Worm (Caenorhabditis elegans): Measurements from ENCODE around the gene srbc-55.
"Not testable (repeated sequence)": the region's sequence is repeated elsewhere in the genome, so short reads cannot be mapped to it uniquely, and the experiment has no call there.

The srbc-55 gene

DNA sequence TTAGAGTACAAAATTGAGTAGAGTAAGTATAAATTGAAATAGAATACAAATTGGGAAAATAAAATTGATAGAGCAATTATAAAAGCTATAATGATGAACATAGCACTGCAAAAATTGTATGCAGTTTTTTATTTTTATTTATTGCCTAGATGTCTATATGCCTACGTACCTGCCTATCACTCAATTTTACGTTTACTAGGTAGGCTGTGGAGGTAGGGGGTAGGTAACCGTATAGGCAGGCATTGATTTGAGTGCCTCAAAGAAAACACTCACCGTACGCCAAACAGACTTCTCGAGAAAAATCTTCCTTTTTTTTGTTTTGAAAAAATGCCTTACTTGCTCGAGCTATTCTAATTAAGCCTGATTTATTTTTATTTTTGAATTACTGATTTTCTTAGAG, 1.8 kb upstream of the srbc-55 start, which contains the start of gene srbc-56:
Gene srbc-56, minus strand, starts transcription at position 101 of the 400 bp plus-strand sequence.
- TF ChIP-seq ceh-13 (GFP tag; optimal IDR thresholded peaks at IDR 0.05) (no peak), ceh-36 (tag; optimal IDR thresholded peaks at IDR 0.05) (no peak), tbx-37 (GFP tag; conservative IDR thresholded peaks at IDR 0.05) (no peak), hmg-4 (GFP tag; optimal IDR thresholded peaks at IDR 0.05) (no peak), F13C5.2 (tag; optimal IDR thresholded peaks at IDR 0.05) (no peak), pes-1 (GFP tag; IDR thresholded peaks at IDR 0.05) (no peak), tra-4 (tag; optimal IDR thresholded peaks at IDR 0.05) (no peak), hmbx-1 (tag; optimal IDR thresholded peaks at IDR 0.05) (no peak), tbx-11 (GFP tag; IDR thresholded peaks at IDR 0.05) (no peak), sea-1 (GFP tag; conservative IDR thresholded peaks at IDR 0.05) (no peak), aly-1 (tag; optimal IDR thresholded peaks at IDR 0.05) (no peak), B0310.2 (tag; optimal IDR thresholded peaks at IDR 0.05) (no peak)

DNA sequence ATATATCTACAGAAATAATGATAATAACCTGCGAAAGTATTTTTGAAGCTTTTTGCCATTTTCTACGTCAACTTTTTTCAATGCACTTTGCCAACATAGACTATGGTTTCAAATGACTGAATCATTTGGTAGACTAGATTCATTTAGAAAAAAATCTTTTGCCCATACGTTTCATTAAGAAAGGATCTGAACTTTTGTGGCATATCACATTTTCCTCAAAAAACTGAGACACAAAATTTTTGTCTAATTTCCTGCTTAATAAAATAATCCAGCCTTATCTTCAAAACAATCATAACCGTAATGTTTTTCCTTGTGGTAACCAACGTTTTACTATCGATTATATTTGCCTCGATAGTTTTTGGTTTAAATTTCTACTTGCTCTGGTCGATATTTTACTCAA, 3.7 kb downstream of the srbc-55 start, which contains the start of gene srbc-51:
Gene srbc-51, plus strand, starts transcription at position 301 of the 400 bp plus-strand sequence.
- no peak for TF ChIP-seq ceh-36 (tag; optimal IDR thresholded peaks at IDR 0.05)

DNA sequence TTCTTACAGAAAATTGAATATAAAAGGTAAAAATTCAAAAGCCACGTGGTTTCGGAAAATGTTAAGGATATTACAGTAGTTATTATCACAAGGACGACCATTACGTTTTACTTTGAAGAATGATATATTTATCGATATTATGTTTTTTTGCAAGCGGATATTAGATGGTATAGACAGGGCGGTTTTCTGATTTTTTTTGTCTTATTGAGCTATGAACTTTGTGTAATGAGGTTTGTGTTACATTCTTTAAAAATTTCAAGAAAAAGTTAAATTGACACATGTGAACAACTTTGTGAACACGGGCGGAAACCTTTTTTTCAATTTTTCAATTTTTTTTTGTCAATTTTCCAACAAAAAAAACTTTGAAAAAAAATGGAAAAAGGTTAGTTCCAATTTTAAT, 4.9 kb downstream of the srbc-55 start, which contains the start of gene srbc-50:
Gene srbc-50, minus strand, starts transcription at position 101 of the 400 bp plus-strand sequence.
- no peak for TF ChIP-seq aly-1 (tag; optimal IDR thresholded peaks at IDR 0.05)
- no peak for TF ChIP-seq ets-7 (tag; optimal IDR thresholded peaks at IDR 0.05)
- no peak for TF ChIP-seq hnd-1 (tag; optimal IDR thresholded peaks at IDR 0.05)
- TF ChIP-seq B0310.2 (tag; optimal IDR thresholded peaks at IDR 0.05): no peak
- no peak for TF ChIP-seq hmbx-1 (tag; optimal IDR thresholded peaks at IDR 0.05)

DNA sequence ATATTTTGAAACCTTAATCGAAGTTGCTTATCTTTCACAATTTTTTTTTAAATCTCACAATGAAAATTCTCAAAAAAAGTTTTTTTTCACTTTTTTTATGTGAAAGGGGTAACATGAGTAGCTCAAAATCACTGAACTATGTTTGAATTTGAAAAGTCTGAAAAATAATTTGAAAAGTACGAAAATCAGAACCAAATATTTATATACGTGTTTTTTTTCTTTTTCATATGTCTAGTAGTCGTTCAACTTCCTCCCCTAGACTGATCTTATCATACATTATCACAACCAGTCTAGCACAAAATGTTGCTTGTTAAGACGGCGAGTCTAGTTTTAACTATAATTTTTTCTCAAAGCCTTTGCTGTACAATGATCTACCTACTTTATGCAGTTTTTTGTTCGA, 8.4 kb downstream of the srbc-55 start, which contains the start of gene srbc-49:
Gene srbc-49, plus strand, starts transcription at position 301 of the 400 bp plus-strand sequence.
- TF ChIP-seq scrt-1 (GFP tag; IDR thresholded peaks at IDR 0.05) (no peak), aly-1 (tag; optimal IDR thresholded peaks at IDR 0.05) (no peak)

DNA sequence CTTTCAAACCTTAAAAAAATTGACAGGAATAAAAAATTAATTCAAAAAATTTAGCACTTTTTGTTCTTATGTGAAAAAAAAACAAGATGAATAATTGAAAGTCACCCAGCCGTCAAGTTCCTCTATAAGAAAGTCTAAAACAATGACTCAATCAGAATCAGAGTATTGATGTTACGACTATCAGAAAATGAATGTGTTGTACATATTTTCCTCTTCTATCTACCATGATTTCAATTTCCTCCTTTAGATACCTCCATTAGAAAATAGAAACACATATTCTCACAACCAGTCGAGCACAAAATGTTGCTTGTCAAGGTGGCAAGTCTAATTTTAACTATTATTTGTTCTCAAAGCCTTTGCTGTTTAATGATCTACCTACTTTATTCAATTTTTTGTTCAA, 9.8 kb downstream of the srbc-55 start, which contains the start of gene srbc-48:
Gene srbc-48, plus strand, starts transcription at position 301 of the 400 bp plus-strand sequence.
- no peak for TF ChIP-seq tbx-11 (GFP tag; IDR thresholded peaks at IDR 0.05)
- no peak for TF ChIP-seq F13C5.2 (tag; optimal IDR thresholded peaks at IDR 0.05)
- TF ChIP-seq B0310.2 (tag; optimal IDR thresholded peaks at IDR 0.05): no peak
- no peak for TF ChIP-seq pes-1 (GFP tag; IDR thresholded peaks at IDR 0.05)
- TF ChIP-seq sea-1 (GFP tag; conservative IDR thresholded peaks at IDR 0.05): no peak
- TF ChIP-seq tbx-37 (GFP tag; conservative IDR thresholded peaks at IDR 0.05): no peak
- TF ChIP-seq scrt-1 (GFP tag; IDR thresholded peaks at IDR 0.05): no peak
- no peak for TF ChIP-seq ceh-13 (GFP tag; optimal IDR thresholded peaks at IDR 0.05)
- no peak for TF ChIP-seq hnd-1 (tag; optimal IDR thresholded peaks at IDR 0.05)
- no peak for TF ChIP-seq hmbx-1 (tag; optimal IDR thresholded peaks at IDR 0.05)
- TF ChIP-seq ama-1 (optimal IDR thresholded peaks at IDR 0.05): no peak
- no peak for TF ChIP-seq flt-1 (GFP tag; IDR thresholded peaks at IDR 0.05)
- TF ChIP-seq ets-7 (tag; optimal IDR thresholded peaks at IDR 0.05): no peak
- no peak for TF ChIP-seq tra-4 (tag; optimal IDR thresholded peaks at IDR 0.05)
- TF ChIP-seq aly-1 (tag; optimal IDR thresholded peaks at IDR 0.05): no peak

DNA sequence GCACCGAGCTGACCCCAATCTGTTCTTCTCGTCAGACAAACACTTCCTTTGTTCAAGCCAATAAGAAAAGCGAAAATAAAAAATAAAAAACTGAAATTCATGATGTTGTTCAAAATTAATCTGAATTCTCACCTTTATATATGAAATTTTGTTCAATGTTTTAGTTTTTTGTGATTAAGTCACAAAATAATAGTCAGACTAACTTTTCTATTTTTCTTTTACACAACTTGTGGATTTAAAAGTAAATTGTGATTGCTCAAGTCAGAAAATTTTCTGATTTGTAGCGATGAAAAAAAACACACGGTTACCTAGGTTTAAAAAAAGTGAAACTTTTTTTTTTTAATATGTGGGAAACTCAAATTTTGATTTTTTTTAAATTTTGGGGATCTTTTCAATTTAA, 12.1 kb downstream of the srbc-55 start, which contains the start of gene abf-3:
Gene abf-3, minus strand, starts transcription at position 101 of the 400 bp plus-strand sequence.
- TF ChIP-seq tbx-11 (GFP tag; IDR thresholded peaks at IDR 0.05): no peak
- no peak for TF ChIP-seq sea-1 (GFP tag; conservative IDR thresholded peaks at IDR 0.05)
- TF ChIP-seq hmg-4 (GFP tag; optimal IDR thresholded peaks at IDR 0.05): no peak
- TF ChIP-seq ceh-13 (GFP tag; optimal IDR thresholded peaks at IDR 0.05): no peak
- TF ChIP-seq tbx-37 (GFP tag; conservative IDR thresholded peaks at IDR 0.05): no peak
- TF ChIP-seq ceh-36 (tag; optimal IDR thresholded peaks at IDR 0.05): no peak
- no peak for TF ChIP-seq flt-1 (GFP tag; IDR thresholded peaks at IDR 0.05)

DNA sequence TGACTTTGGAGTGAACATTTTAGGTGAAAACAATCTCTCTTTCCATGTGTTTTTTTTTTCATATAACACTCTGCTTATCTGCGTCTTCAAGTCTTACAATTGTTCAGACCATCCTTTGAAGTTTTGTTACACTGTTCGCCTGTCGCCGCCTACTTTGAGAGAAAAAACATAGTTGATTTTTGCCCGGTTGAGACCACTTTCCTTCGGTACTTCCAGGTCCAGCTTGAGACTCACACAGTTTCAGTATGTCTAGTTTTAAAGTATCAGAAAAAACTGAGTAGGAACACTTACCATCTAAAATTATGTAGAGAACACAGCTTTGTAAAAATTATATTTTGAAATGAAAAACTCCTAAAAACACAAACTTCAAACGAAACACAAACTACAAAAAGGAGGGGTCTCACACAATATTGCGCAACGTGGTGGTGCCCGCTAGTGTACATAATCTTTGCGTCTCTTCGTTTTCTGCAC, 13.8 kb downstream of the srbc-55 start, which contains the start of the genes fbxa-69 and F54B8.4:
Gene fbxa-69, minus strand, starts transcription at position 10 of the 471 bp plus-strand sequence.
Gene F54B8.4, plus strand, starts transcription at position 421 of the 471 bp plus-strand sequence.
- no peak for TF ChIP-seq ceh-13 (GFP tag; optimal IDR thresholded peaks at IDR 0.05)
- TF ChIP-seq flt-1 (GFP tag; IDR thresholded peaks at IDR 0.05): no peak
- no peak for TF ChIP-seq tra-4 (tag; optimal IDR thresholded peaks at IDR 0.05)
- TF ChIP-seq ets-7 (tag; optimal IDR thresholded peaks at IDR 0.05): no peak
- no peak for TF ChIP-seq hmbx-1 (tag; optimal IDR thresholded peaks at IDR 0.05)
- TF ChIP-seq ceh-36 (tag; optimal IDR thresholded peaks at IDR 0.05): no peak
- no peak for TF ChIP-seq B0310.2 (tag; optimal IDR thresholded peaks at IDR 0.05)

DNA sequence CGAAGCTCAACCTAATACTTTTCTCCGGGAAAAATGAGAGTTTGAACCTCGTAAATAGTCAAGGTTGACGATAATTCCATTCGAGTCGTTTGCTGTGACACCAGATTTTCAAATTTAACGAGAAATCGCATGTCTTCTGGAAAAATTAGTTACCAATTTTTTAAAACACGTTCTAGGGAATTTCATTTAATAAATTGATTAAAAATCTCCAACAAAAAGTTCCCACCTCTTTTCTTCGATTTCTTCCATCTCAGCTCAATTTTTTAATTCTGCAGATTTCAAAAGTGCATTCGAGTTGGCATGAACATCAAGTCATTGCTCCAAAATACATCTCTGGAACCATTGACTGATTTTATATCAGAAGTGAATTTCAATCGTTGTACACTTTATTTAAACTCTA, 17.8 kb downstream of the srbc-55 start, which contains the start of gene nhr-282:
Gene nhr-282, plus strand, starts transcription at position 301 of the 400 bp plus-strand sequence.
- TF ChIP-seq F13C5.2 (tag; optimal IDR thresholded peaks at IDR 0.05); pes-1 (GFP tag; IDR thresholded peaks at IDR 0.05); hnd-1 (tag; optimal IDR thresholded peaks at IDR 0.05): not testable (repeated sequence)

DNA sequence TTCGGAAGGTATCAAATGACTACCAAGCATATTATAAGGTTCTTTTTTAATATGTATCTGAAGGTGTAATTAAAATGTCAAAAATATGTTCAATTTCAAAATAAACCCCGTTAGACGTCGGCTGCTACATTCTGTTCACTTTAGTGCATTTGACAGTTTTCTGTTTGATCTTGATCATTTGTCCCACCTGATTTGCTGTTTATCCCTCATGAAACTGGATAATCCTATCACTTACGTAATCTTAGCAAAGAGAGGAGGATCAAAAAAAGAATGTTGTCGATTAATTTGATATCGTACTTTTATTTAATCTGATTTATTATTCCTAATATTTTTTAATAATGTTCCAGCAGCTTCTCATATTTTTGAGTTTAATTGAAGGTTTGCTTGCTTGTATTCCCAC, 19.4 kb downstream of the srbc-55 start, which contains the start of gene F54B8.1:
Gene F54B8.1, plus strand, starts transcription at position 301 of the 400 bp plus-strand sequence.
- TF ChIP-seq ceh-36 (tag; optimal IDR thresholded peaks at IDR 0.05) (no peak), tra-4 (tag; optimal IDR thresholded peaks at IDR 0.05) (no peak), tbx-11 (GFP tag; IDR thresholded peaks at IDR 0.05) (no peak), hmbx-1 (tag; optimal IDR thresholded peaks at IDR 0.05) (no peak), sea-1 (GFP tag; conservative IDR thresholded peaks at IDR 0.05) (no peak), ceh-13 (GFP tag; optimal IDR thresholded peaks at IDR 0.05) (no peak), tbx-37 (GFP tag; conservative IDR thresholded peaks at IDR 0.05) (no peak), pes-1 (GFP tag; IDR thresholded peaks at IDR 0.05) (no peak), hnd-1 (tag; optimal IDR thresholded peaks at IDR 0.05) (no peak), scrt-1 (GFP tag; IDR thresholded peaks at IDR 0.05) (no peak), flt-1 (GFP tag; IDR thresholded peaks at IDR 0.05) (no peak), ets-7 (tag; optimal IDR thresholded peaks at IDR 0.05) (no peak), B0310.2 (tag; optimal IDR thresholded peaks at IDR 0.05) (no peak), hmg-4 (GFP tag; optimal IDR thresholded peaks at IDR 0.05) (no peak), F13C5.2 (tag; optimal IDR thresholded peaks at IDR 0.05) (no peak)

Measured in whole organism, early embryonic.